Worm (Caenorhabditis elegans): ENCODE data around the gene Y41D4A.6.

Y41D4A.6 gene

DNA sequence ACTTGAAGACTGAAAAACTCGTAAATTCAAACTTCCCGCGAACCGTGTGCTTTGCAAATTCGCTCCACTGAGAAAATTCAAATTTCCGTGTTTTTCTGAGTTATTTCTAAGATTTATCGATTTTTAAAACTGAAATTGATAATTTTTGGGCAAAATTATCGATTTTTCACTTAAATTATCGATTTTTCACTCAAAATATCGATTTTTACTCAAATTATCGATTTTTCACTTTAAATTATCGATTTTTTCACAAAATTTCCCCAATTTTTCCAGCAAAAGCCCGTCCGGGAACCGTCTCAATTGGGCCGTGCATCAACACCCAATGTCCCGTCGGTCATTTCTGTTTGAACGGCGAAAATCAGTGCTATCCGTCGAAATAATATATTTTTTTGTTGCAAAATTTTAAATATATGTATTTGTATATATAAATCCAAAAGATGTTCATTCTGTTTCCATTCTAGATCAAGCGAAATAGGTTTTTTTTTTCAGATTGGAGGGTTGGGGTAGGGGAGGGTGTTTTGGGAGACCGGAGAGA lies 17.7 kb downstream of the Y41D4A.6 start:
- TF ChIP-seq ceh-28 (tag; optimal IDR thresholded peaks at IDR 0.05) (peak; percentile 97), R02D3.7 (tag; optimal IDR thresholded peaks at IDR 0.05) (no peak), nhr-76 (tag; optimal IDR thresholded peaks at IDR 0.05) (no peak), sea-2 (GFP tag; optimal IDR thresholded peaks at IDR 0.05) (no peak), aly-2 (tag; optimal IDR thresholded peaks at IDR 0.05) (no peak)

DNA sequence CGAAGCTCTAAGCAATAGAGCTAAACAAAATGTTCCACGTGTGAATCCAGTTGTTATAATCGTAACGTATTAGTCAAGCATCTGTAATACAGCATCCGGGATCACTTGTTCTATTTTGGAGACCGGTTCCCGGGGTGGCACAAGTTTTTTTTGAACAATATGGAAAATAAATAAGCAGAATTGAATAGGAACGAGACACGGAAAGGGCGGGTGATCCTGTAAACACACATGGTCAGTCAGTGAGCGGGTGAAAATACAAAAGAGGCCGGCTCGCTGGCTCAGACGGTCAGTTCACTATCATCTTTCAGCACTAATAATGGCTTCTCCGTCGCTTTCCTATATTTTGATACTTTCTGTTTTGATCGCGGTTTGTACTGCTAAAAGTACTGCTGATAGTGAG lies 19.4 kb downstream of the Y41D4A.6 start, which contains the start of gene K08D12.8:
K08D12.8 (plus strand) TSS at position 301 of the 400 bp plus-strand sequence.
- no peak for TF ChIP-seq sea-2 (GFP tag; optimal IDR thresholded peaks at IDR 0.05)
- no peak for TF ChIP-seq R02D3.7 (tag; optimal IDR thresholded peaks at IDR 0.05)
- no peak for TF ChIP-seq lsy-12 (tag; optimal IDR thresholded peaks at IDR 0.05)
- no peak for TF ChIP-seq ztf-11 (tag; optimal IDR thresholded peaks at IDR 0.05)
- no peak for TF ChIP-seq daf-12 (tag; optimal IDR thresholded peaks at IDR 0.05)
- no peak for TF ChIP-seq nhr-43 (tag; optimal IDR thresholded peaks at IDR 0.05; ENCODE audit: poor library complexity, severe bottlenecking)
- TF ChIP-seq fkh-2 (tag; optimal IDR thresholded peaks at IDR 0.05), result no peak
- no peak for TF ChIP-seq ZK546.5 (tag; optimal IDR thresholded peaks at IDR 0.05)
- no peak for TF ChIP-seq ama-1 (optimal IDR thresholded peaks at IDR 0.05)
- no peak for TF ChIP-seq aly-2 (tag; optimal IDR thresholded peaks at IDR 0.05)
- no peak for TF ChIP-seq zag-1 (tag; optimal IDR thresholded peaks at IDR 0.05)
- TF ChIP-seq fkh-10 (GFP tag; optimal IDR thresholded peaks at IDR 0.05), result no peak
- no peak for TF ChIP-seq snpc-4 (tag; optimal IDR thresholded peaks at IDR 0.05)
- no peak for TF ChIP-seq nhr-25 (tag; optimal IDR thresholded peaks at IDR 0.05)
- no peak for TF ChIP-seq ceh-16 (tag; optimal IDR thresholded peaks at IDR 0.05)
- no peak for TF ChIP-seq tbx-2 (tag; optimal IDR thresholded peaks at IDR 0.05)
- TF ChIP-seq skn-1 (tag; optimal IDR thresholded peaks at IDR 0.05), result no peak
- no peak for TF ChIP-seq elt-3 (tag; optimal IDR thresholded peaks at IDR 0.05)
- TF ChIP-seq nfya-1 (tag; optimal IDR thresholded peaks at IDR 0.05; ENCODE audit: insufficient read depth), result no peak

DNA sequence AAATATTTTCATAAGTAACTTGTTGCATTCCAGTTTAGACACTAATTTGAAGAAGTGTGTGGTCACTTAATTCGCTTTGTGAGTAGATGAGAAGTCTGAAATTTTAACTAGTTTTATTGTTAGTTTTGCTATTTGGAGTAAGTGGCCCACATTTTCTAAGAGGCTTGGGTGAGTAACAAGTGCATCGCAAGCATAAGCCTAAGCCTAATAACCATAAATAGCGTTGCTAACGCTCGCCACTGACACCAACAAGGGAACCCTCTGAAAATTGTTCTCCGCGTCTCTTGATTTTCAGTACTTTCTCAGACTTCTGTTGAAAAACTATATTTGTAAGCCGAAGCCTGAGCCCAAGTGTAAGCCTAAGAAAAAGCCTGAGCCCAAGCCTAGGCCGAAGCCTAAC lies 21.0 kb downstream of the Y41D4A.6 start, which contains the start of gene epic-3:
epic-3 (minus strand) TSS at position 101 of the 400 bp plus-strand sequence.
- TF ChIP-seq ceh-9 (tag; optimal IDR thresholded peaks at IDR 0.05), result no peak
- TF ChIP-seq nhr-25 (tag; optimal IDR thresholded peaks at IDR 0.05), result no peak
- TF ChIP-seq pha-4 (tag; optimal IDR thresholded peaks at IDR 0.05), result no peak
- no peak for TF ChIP-seq pqm-1 (tag; optimal IDR thresholded peaks at IDR 0.05)
- TF ChIP-seq lin-39 (tag; optimal IDR thresholded peaks at IDR 0.05), result no peak
- TF ChIP-seq nhr-67 (tag; optimal IDR thresholded peaks at IDR 0.05), result no peak
- no peak for TF ChIP-seq lin-15B (tag; optimal IDR thresholded peaks at IDR 0.05)
- TF ChIP-seq egl-5 (tag; optimal IDR thresholded peaks at IDR 0.05), result no peak
- TF ChIP-seq tbx-2 (tag; optimal IDR thresholded peaks at IDR 0.05), result no peak
- TF ChIP-seq daf-12 (tag; optimal IDR thresholded peaks at IDR 0.05), result no peak
- TF ChIP-seq nhr-28 (tag; optimal IDR thresholded peaks at IDR 0.05), result no peak
- TF ChIP-seq snpc-4 (tag; optimal IDR thresholded peaks at IDR 0.05), result no peak
- TF ChIP-seq R02D3.7 (tag; optimal IDR thresholded peaks at IDR 0.05), result no peak

DNA sequence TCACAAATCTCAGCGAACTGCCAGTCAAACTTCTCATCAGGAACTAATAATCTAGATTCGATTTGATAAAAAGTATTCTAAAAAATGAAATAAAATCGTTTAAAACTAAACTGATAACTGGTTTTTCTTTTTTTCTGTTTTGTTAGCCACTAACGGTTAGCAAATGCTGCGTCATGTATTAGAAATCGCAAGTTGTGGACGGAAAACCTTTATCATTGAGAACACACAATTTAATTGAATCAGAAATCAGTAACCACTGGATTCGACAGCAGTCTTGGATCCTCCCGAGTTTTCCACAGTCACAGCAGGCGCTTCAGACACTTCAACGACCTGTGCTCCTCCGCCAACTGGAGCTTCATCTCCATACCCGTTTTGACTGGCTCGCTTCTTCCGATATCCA lies 22.4 kb downstream of the Y41D4A.6 start:
- TF ChIP-seq daf-12 (tag; optimal IDR thresholded peaks at IDR 0.05), result no peak
- TF ChIP-seq nhr-77 (tag; optimal IDR thresholded peaks at IDR 0.05), result no peak
- no peak for TF ChIP-seq lin-15B (tag; optimal IDR thresholded peaks at IDR 0.05)
- TF ChIP-seq nfya-1 (tag; optimal IDR thresholded peaks at IDR 0.05; ENCODE audit: insufficient read depth), result no peak
- TF ChIP-seq ama-1 (optimal IDR thresholded peaks at IDR 0.05), result peak; percentile 4
- TF ChIP-seq nhr-43 (tag; optimal IDR thresholded peaks at IDR 0.05; ENCODE audit: poor library complexity, severe bottlenecking), result peak; percentile 23
- peak; percentile 25 for TF ChIP-seq nhr-25 (tag; optimal IDR thresholded peaks at IDR 0.05)
- no peak for TF ChIP-seq ztf-4 (tag; optimal IDR thresholded peaks at IDR 0.05)
- TF ChIP-seq elt-1 (tag; optimal IDR thresholded peaks at IDR 0.05), result no peak
- no peak for TF ChIP-seq elt-2 (tag; optimal IDR thresholded peaks at IDR 0.05)
- no peak for TF ChIP-seq nhr-67 (tag; optimal IDR thresholded peaks at IDR 0.05)
- no peak for TF ChIP-seq nhr-11 (tag; optimal IDR thresholded peaks at IDR 0.05)
- TF ChIP-seq nhr-76 (tag; optimal IDR thresholded peaks at IDR 0.05), result no peak
- no peak for TF ChIP-seq ZK546.5 (tag; optimal IDR thresholded peaks at IDR 0.05)
- no peak for TF ChIP-seq snpc-4 (tag; optimal IDR thresholded peaks at IDR 0.05)

DNA sequence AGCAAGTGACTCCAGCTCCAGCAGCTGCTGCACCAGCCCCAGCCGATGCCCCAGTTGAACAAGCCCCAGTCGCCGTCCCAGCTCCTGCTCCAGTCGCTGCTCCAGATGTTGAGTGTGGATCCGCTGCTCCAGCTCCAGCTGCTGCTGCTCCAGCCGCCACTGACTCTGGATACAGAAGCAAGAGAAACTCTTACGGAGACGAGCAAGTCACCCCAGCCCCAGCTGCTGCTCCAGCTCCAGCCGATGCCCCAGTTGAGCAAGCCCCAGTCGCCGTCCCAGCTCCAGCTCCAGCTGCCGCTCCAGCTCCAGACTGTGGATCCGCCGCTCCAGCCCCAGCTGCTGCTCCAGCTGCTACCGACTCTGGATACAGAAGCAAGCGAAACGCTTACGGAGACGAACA lies 23.7 kb downstream of the Y41D4A.6 start:
- TF ChIP-seq nhr-237 (tag; optimal IDR thresholded peaks at IDR 0.05) (no peak), hmg-11 (tag; optimal IDR thresholded peaks at IDR 0.05) (no peak), skn-1 (tag; optimal IDR thresholded peaks at IDR 0.05) (no peak), ZK546.5 (tag; optimal IDR thresholded peaks at IDR 0.05) (no peak), unc-62 (GFP tag; optimal IDR thresholded peaks at IDR 0.05) (no peak), egl-5 (tag; optimal IDR thresholded peaks at IDR 0.05) (no peak), egl-27 (tag; optimal IDR thresholded peaks at IDR 0.05) (no peak), ceh-16 (tag; optimal IDR thresholded peaks at IDR 0.05) (no peak), zag-1 (tag; optimal IDR thresholded peaks at IDR 0.05) (no peak), nfya-1 (tag; optimal IDR thresholded peaks at IDR 0.05; ENCODE audit: insufficient read depth) (no peak), daf-12 (tag; optimal IDR thresholded peaks at IDR 0.05) (no peak), aly-2 (tag; optimal IDR thresholded peaks at IDR 0.05) (no peak), mdl-1 (tag; optimal IDR thresholded peaks at IDR 0.05) (no peak), lsy-12 (tag; optimal IDR thresholded peaks at IDR 0.05) (no peak)

Measured in whole organism, L3 larva.